Fruit fly (Drosophila melanogaster) whole organism, embryonic: ENCODE data around the gene CG42299.

Experiments
- Asciz ChIP-seq: fragments of 200-800 bp; sonication (Bioruptor generic); optimal IDR thresholded peaks from 2 replicates; lab custom pipeline; 2017; ENCODE audit warnings: missing biosample characterization, mild to moderate bottlenecking, missing genetic modification characterization, missing genetic modification reagents
- BEAF-32 ChIP-seq: fragments of 200-800 bp; sonication (Bioruptor generic); optimal IDR thresholded peaks from 3 replicates; lab custom pipeline; 2017; ENCODE audit warnings: missing biosample characterization, missing genetic modification characterization, mild to moderate bottlenecking, moderate library complexity, missing genetic modification reagents
- CG10147 ChIP-seq: fragments of 200-800 bp; sonication (Bioruptor generic); optimal IDR thresholded peaks from 2 replicates; lab custom pipeline; 2019; ENCODE audit warnings: missing biosample characterization, mild to moderate bottlenecking, missing genetic modification characterization, moderate library complexity
- CG11085 ChIP-seq: fragments of 200-800 bp; sonication (Bioruptor generic); IDR thresholded peaks from 2 replicates; pipeline ENCODE4 v1.3.6; 2022; ENCODE audit warnings: missing biosample characterization, missing genetic modification characterization
- CG11504 ChIP-seq: fragments of 200-800 bp; sonication (Bioruptor generic); optimal IDR thresholded peaks from 3 replicates; lab custom pipeline; 2019; ENCODE audit warnings: missing biosample characterization, mild to moderate bottlenecking, missing genetic modification characterization, moderate library complexity
- CG12104 ChIP-seq: fragments of 200-800 bp; sonication (Bioruptor generic); optimal IDR thresholded peaks from 3 replicates; lab custom pipeline; 2016; ENCODE audit warnings: missing biosample characterization, missing genetic modification characterization
- CG12155 ChIP-seq: fragments of 200-800 bp; sonication (Bioruptor generic); optimal IDR thresholded peaks from 3 replicates; lab custom pipeline; 2016; ENCODE audit warnings: missing biosample characterization, missing genetic modification characterization
- CG12391 ChIP-seq: fragments of 200-800 bp; sonication (Bioruptor generic); optimal IDR thresholded peaks from 3 replicates; lab custom pipeline; 2018; ENCODE audit warnings: missing biosample characterization, mild to moderate bottlenecking, missing genetic modification characterization, moderate library complexity
- CG12659 ChIP-seq: fragments of 200-800 bp; sonication (Bioruptor generic); optimal IDR thresholded peaks from 3 replicates; lab custom pipeline; 2017; ENCODE audit warnings: mild to moderate bottlenecking, missing biosample characterization, missing genetic modification reagents, missing genetic modification characterization
- CG13424 ChIP-seq: fragments of 200-800 bp; sonication (Bioruptor generic); optimal IDR thresholded peaks from 2 replicates; lab custom pipeline; 2019; ENCODE audit warnings: missing biosample characterization, mild to moderate bottlenecking, missing genetic modification characterization, moderate library complexity
- CG13775 ChIP-seq: fragments of 200-800 bp; sonication (Bioruptor generic); optimal IDR thresholded peaks from 3 replicates; lab custom pipeline; 2017; ENCODE audit warnings: missing biosample characterization, mild to moderate bottlenecking, missing genetic modification characterization
- CG14710 ChIP-seq: fragments of 200-800 bp; sonication (Bioruptor generic); optimal IDR thresholded peaks from 3 replicates; lab custom pipeline; 2019; ENCODE audit warnings: missing biosample characterization, mild to moderate bottlenecking, missing genetic modification characterization, moderate library complexity
- CG15601 ChIP-seq: fragments of 200-800 bp; sonication (Bioruptor generic); optimal IDR thresholded peaks from 3 replicates; lab custom pipeline; 2019; ENCODE audit warnings: missing biosample characterization, mild to moderate bottlenecking, missing genetic modification characterization, moderate library complexity
- CG16779 ChIP-seq: fragments of 200-800 bp; sonication (Bioruptor generic); IDR thresholded peaks from 2 replicates; pipeline ENCODE4 v1.3.6; 2022; ENCODE audit warnings: missing biosample characterization, missing genetic modification characterization
- CG2120 ChIP-seq: fragments of 200-800 bp; sonication (Bioruptor generic); optimal IDR thresholded peaks from 3 replicates; lab custom pipeline; 2016; ENCODE audit warnings: missing biosample characterization, missing genetic modification characterization
- CG2889 ChIP-seq: fragments of 200-800 bp; sonication (Bioruptor generic); IDR thresholded peaks from 3 replicates; pipeline ENCODE4 v1.3.6; 2022; ENCODE audit warnings: missing biosample characterization, missing genetic modification characterization
- CG32767 ChIP-seq: fragments of 200-800 bp; sonication (Bioruptor generic); IDR thresholded peaks from 2 replicates; pipeline ENCODE4 v1.3.6; 2022; ENCODE audit warnings: missing biosample characterization, missing genetic modification characterization
- CG4404 ChIP-seq: fragments of 200-800 bp; sonication (Bioruptor generic); IDR thresholded peaks from 2 replicates; pipeline ENCODE4 v1.3.6; 2022; ENCODE audit warnings: missing biosample characterization, missing genetic modification characterization
- CG4820 ChIP-seq: fragments of 200-800 bp; sonication (Bioruptor generic); optimal IDR thresholded peaks from 3 replicates; lab custom pipeline; 2016; ENCODE audit warnings: missing biosample characterization, missing genetic modification characterization
- CG6683 ChIP-seq: fragments of 200-800 bp; sonication (Bioruptor generic); optimal IDR thresholded peaks from 2 replicates; lab custom pipeline; 2017; ENCODE audit warnings: missing biosample characterization, mild to moderate bottlenecking, missing genetic modification characterization, missing genetic modification reagents
- CG8924 ChIP-seq: fragments of 200-800 bp; optimal IDR thresholded peaks from 3 replicates; lab custom pipeline; 2019; ENCODE audit warnings: missing biosample characterization, mild to moderate bottlenecking, missing genetic modification characterization, moderate library complexity
- CG9932 ChIP-seq: fragments of 200-800 bp; sonication (Bioruptor generic); IDR thresholded peaks from 2 replicates; pipeline ENCODE4 v1.3.6; 2022; ENCODE audit warnings: missing biosample characterization, missing genetic modification characterization
- CTCF ChIP-seq: fragments of 200-800 bp; sonication (Bioruptor generic); optimal IDR thresholded peaks from 2 replicates; lab custom pipeline; 2017; ENCODE audit warnings: missing biosample characterization, mild to moderate bottlenecking, missing genetic modification characterization, moderate library complexity
- Fer1 ChIP-seq: fragments of 200-800 bp; sonication (Bioruptor generic); optimal IDR thresholded peaks from 2 replicates; lab custom pipeline; 2017; ENCODE audit warnings: missing biosample characterization, mild to moderate bottlenecking, missing genetic modification characterization
- Mrtf ChIP-seq: fragments of 200-800 bp; sonication (Bioruptor generic); IDR thresholded peaks from 3 replicates; pipeline ENCODE4 v1.3.6; 2022; ENCODE audit warnings: missing biosample characterization, missing genetic modification characterization
- Myb ChIP-seq: fragments of 200-800 bp; sonication (Bioruptor generic); optimal IDR thresholded peaks from 2 replicates; lab custom pipeline; 2016; ENCODE audit warnings: missing biosample characterization, missing genetic modification characterization
- NC2β ChIP-seq: fragments of 200-800 bp; sonication (Bioruptor generic); optimal IDR thresholded peaks from 2 replicates; lab custom pipeline; 2016; ENCODE audit warnings: missing biosample characterization, missing genetic modification characterization
- Rfx ChIP-seq: fragments of 200-800 bp; sonication (Bioruptor generic); IDR thresholded peaks from 2 replicates; pipeline ENCODE4 v1.3.6; 2022; ENCODE audit warnings: missing biosample characterization, missing genetic modification characterization
- Sox102F ChIP-seq: fragments of 200-800 bp; sonication (Bioruptor generic); optimal IDR thresholded peaks from 2 replicates; lab custom pipeline; 2018; ENCODE audit warnings: missing biosample characterization, mild to moderate bottlenecking, missing genetic modification characterization, moderate library complexity
- Vsx1 ChIP-seq: fragments of 200-800 bp; sonication (Bioruptor generic); optimal IDR thresholded peaks from 2 replicates; lab custom pipeline; 2017; ENCODE audit warnings: missing biosample characterization, mild to moderate bottlenecking, missing genetic modification characterization, missing genetic modification reagents
- ac ChIP-seq: fragments of 200-800 bp; sonication (Bioruptor generic); optimal IDR thresholded peaks from 3 replicates; lab custom pipeline; 2017; ENCODE audit warnings: missing biosample characterization, mild to moderate bottlenecking, missing genetic modification characterization
- aop ChIP-seq: fragments of 200-800 bp; sonication (Bioruptor generic); IDR thresholded peaks from 2 replicates; pipeline ENCODE4 v1.3.6; 2022; ENCODE audit warnings: missing biosample characterization, missing genetic modification characterization
- ara ChIP-seq: fragments of 200-800 bp; sonication (Bioruptor generic); IDR thresholded peaks from 2 replicates; pipeline ENCODE4 v1.3.6; 2022; ENCODE audit warnings: missing biosample characterization, missing genetic modification characterization
- bab2 ChIP-seq: fragments of 200-800 bp; sonication (Bioruptor generic); optimal IDR thresholded peaks from 2 replicates; lab custom pipeline; 2016; ENCODE audit warnings: missing biosample characterization, missing genetic modification characterization
- bigmax ChIP-seq: fragments of 200-800 bp; sonication (Bioruptor generic); optimal IDR thresholded peaks from 2 replicates; lab custom pipeline; 2018; ENCODE audit warnings: missing biosample characterization, mild to moderate bottlenecking, missing genetic modification characterization
- da ChIP-seq: fragments of 200-800 bp; sonication (Bioruptor generic); optimal IDR thresholded peaks from 2 replicates; lab custom pipeline; 2016; ENCODE audit warnings: missing biosample characterization, missing genetic modification characterization
- danr ChIP-seq: fragments of 200-800 bp; sonication (Bioruptor generic); IDR thresholded peaks from 2 replicates; pipeline ENCODE4 v1.3.6; 2022; ENCODE audit warnings: missing biosample characterization, missing genetic modification characterization
- eve ChIP-seq, 2 experiments: fragments of >200 bp; optimal IDR thresholded peaks; 2 replicates each; lab custom pipeline; 2017; ENCODE audit warnings: missing biosample characterization in 2 of 2, missing genetic modification characterization in 2 of 2
- gt ChIP-seq: fragments of 200-800 bp; sonication (Bioruptor generic); IDR thresholded peaks from 2 replicates; pipeline ENCODE4 v1.3.6; 2022; ENCODE audit warnings: missing biosample characterization, missing genetic modification characterization
- h ChIP-seq: fragments of >200 bp; optimal IDR thresholded peaks from 2 replicates; lab custom pipeline; 2017
- ham ChIP-seq: fragments of 200-800 bp; sonication (Bioruptor generic); IDR thresholded peaks from 2 replicates; pipeline ENCODE4 v1.3.6; 2022; ENCODE audit warnings: missing biosample characterization, missing genetic modification characterization
- kay ChIP-seq: fragments of 200-800 bp; sonication (Bioruptor generic); optimal IDR thresholded peaks from 2 replicates; lab custom pipeline; 2016; ENCODE audit warnings: missing biosample characterization, missing genetic modification characterization
- klu ChIP-seq: fragments of 200-800 bp; sonication (Bioruptor generic); IDR thresholded peaks from 2 replicates; pipeline ENCODE4 v1.3.6; 2022; ENCODE audit warnings: missing biosample characterization, missing genetic modification characterization
- nau ChIP-seq: fragments of 200-800 bp; sonication (Bioruptor generic); optimal IDR thresholded peaks from 3 replicates; lab custom pipeline; 2017; ENCODE audit warnings: missing biosample characterization, mild to moderate bottlenecking, missing genetic modification characterization, missing genetic modification reagents
- odd ChIP-seq: fragments of 200-800 bp; sonication (Bioruptor generic); optimal IDR thresholded peaks from 2 replicates; lab custom pipeline; 2017; ENCODE audit warnings: missing biosample characterization, mild to moderate bottlenecking, missing genetic modification characterization
- phol ChIP-seq: fragments of 200-800 bp; sonication (Bioruptor generic); optimal IDR thresholded peaks from 3 replicates; lab custom pipeline; 2018; ENCODE audit warnings: missing biosample characterization, mild to moderate bottlenecking, missing genetic modification characterization, moderate library complexity
- pros ChIP-seq: fragments of 200-800 bp; sonication (Bioruptor generic); optimal IDR thresholded peaks from 3 replicates; lab custom pipeline; 2019; ENCODE audit warnings: missing biosample characterization, mild to moderate bottlenecking, missing genetic modification characterization, moderate library complexity
- so ChIP-seq: fragments of 200-800 bp; sonication (Bioruptor generic); IDR thresholded peaks from 3 replicates; pipeline ENCODE4 v1.3.6; 2022; ENCODE audit warnings: missing biosample characterization, missing genetic modification characterization
- stc ChIP-seq: fragments of 200-800 bp; sonication (Bioruptor generic); IDR thresholded peaks from 2 replicates; pipeline ENCODE4 v1.3.6; 2022; ENCODE audit warnings: missing biosample characterization, missing genetic modification characterization
- tgo ChIP-seq: fragments of 200-800 bp; sonication (Bioruptor generic); IDR thresholded peaks from 3 replicates; pipeline ENCODE4 v1.3.6; 2022; ENCODE audit warnings: missing biosample characterization, missing genetic modification characterization
- trh ChIP-seq: fragments of 200-800 bp; sonication (Bioruptor generic); optimal IDR thresholded peaks from 2 replicates; lab custom pipeline; 2016; ENCODE audit warnings: missing biosample characterization, missing genetic modification characterization
- twi ChIP-seq: fragments of 200-800 bp; optimal IDR thresholded peaks from 2 replicates; lab custom pipeline; 2019; ENCODE audit warnings: missing biosample characterization, mild to moderate bottlenecking, missing genetic modification characterization, moderate library complexity
- unpg ChIP-seq: fragments of 200-800 bp; sonication (Bioruptor generic); optimal IDR thresholded peaks from 3 replicates; lab custom pipeline; 2018; ENCODE audit warnings: missing biosample characterization, mild to moderate bottlenecking, missing genetic modification characterization, moderate library complexity
- vfl ChIP-seq: fragments of 200-800 bp; sonication (Bioruptor generic); optimal IDR thresholded peaks from 2 replicates; lab custom pipeline; 2016; ENCODE audit warnings: missing biosample characterization, missing genetic modification characterization

CG42299 gene

dm6 chrX:15578043-15578442 lies 2.6 kb upstream of the CG42299 start, which contains the start of the genes cerv and CG7872 (continued):
- TF ChIP-seq ac (GFP tag; lab: Kevin White, UChicago), result no peak
- peak; percentile 45 for TF ChIP-seq CG12659 (GFP tag; lab: Kevin White, UChicago)
- TF ChIP-seq CG12391 (tag; lab: Kevin White, UChicago), result no peak
- peak; percentile 61 for TF ChIP-seq BEAF-32 (GFP tag; lab: Kevin White, UChicago)
- no peak for TF ChIP-seq da (GFP tag; lab: Kevin White, UChicago)
- TF ChIP-seq bigmax (GFP tag; lab: Kevin White, UChicago), result no peak
- TF ChIP-seq eve (GFP tag; optimal IDR thresholded peaks at IDR 0.05; lab: Kevin White, UChicago), result no peak
- peak; percentile 19 for TF ChIP-seq CTCF
- no peak for TF ChIP-seq tgo (GFP tag; lab: Robert Waterston, UW)
- TF ChIP-seq stc (GFP tag; lab: Robert Waterston, UW), result no peak
- no peak for TF ChIP-seq CG13775 (GFP tag; lab: Kevin White, UChicago)
- TF ChIP-seq CG6683 (GFP tag; lab: Kevin White, UChicago), result no peak
- TF ChIP-seq gt (GFP tag; lab: Robert Waterston, UW), result no peak
- TF ChIP-seq CG4404, result no peak
- TF ChIP-seq Asciz (GFP tag; lab: Kevin White, UChicago), result no peak
- TF ChIP-seq CG12155 (GFP tag; lab: Kevin White, UChicago), result no peak
- no peak for TF ChIP-seq CG9932 (GFP tag; lab: Robert Waterston, UW)
- TF ChIP-seq vfl (GFP tag; lab: Kevin White, UChicago), result no peak
- TF ChIP-seq phol (tag; lab: Kevin White, UChicago), result peak; percentile 36
- no peak for TF ChIP-seq Sox102F (GFP tag; lab: Kevin White, UChicago)
- no peak for TF ChIP-seq ham (GFP tag; lab: Robert Waterston, UW)
- TF ChIP-seq so (GFP tag; lab: Robert Waterston, UW), result no peak
- no peak for TF ChIP-seq CG32767 (GFP tag; lab: Robert Waterston, UW)
- TF ChIP-seq h (lab: Kevin White, UChicago), result no peak
- TF ChIP-seq Mrtf, result no peak
- peak; percentile 9 for TF ChIP-seq CG15601 (tag; lab: Kevin White, UChicago)
- TF ChIP-seq unpg, result no peak
- no peak for TF ChIP-seq CG4820 (GFP tag; lab: Kevin White, UChicago)
- TF ChIP-seq danr (GFP tag; lab: Robert Waterston, UW), result no peak
- TF ChIP-seq CG2889 (GFP tag; lab: Robert Waterston, UW), result no peak
- no peak for TF ChIP-seq CG11085
- peak; percentile 62 for TF ChIP-seq Myb (GFP tag; lab: Kevin White, UChicago)
- no peak for TF ChIP-seq twi
- TF ChIP-seq ara (GFP tag; lab: Robert Waterston, UW), result no peak
- no peak for TF ChIP-seq CG12104 (GFP tag; lab: Kevin White, UChicago)
- peak; percentile 12 for TF ChIP-seq NC2β (GFP tag; lab: Kevin White, UChicago)
- no peak for TF ChIP-seq aop
- no peak for TF ChIP-seq bab2 (GFP tag; lab: Kevin White, UChicago)
- TF ChIP-seq odd (GFP tag; lab: Kevin White, UChicago), result no peak
- no peak for TF ChIP-seq CG11504
- no peak for TF ChIP-seq CG10147 (GFP tag; lab: Kevin White, UChicago)
- TF ChIP-seq pros (GFP tag; lab: Kevin White, UChicago), result no peak
- TF ChIP-seq nau (GFP tag; lab: Kevin White, UChicago), result no peak
- TF ChIP-seq trh (GFP tag; lab: Kevin White, UChicago), result no peak
- TF ChIP-seq CG16779 (GFP tag; lab: Robert Waterston, UW), result no peak
- TF ChIP-seq CG14710 (tag; lab: Kevin White, UChicago), result peak; percentile 60
- no peak for TF ChIP-seq Fer1 (GFP tag; lab: Kevin White, UChicago)
- TF ChIP-seq kay (GFP tag; lab: Kevin White, UChicago), result no peak
- TF ChIP-seq Rfx, result peak; percentile 30; the same call in 1 of the 2 replicates
- no peak for TF ChIP-seq Vsx1 (GFP tag; lab: Kevin White, UChicago)
- TF ChIP-seq CG2120 (GFP tag; lab: Kevin White, UChicago), result no peak
- TF ChIP-seq CG13424 (tag; lab: Kevin White, UChicago), result no peak
- no peak for TF ChIP-seq klu (GFP tag; lab: Robert Waterston, UW)
- no peak for TF ChIP-seq CG8924 (tag; lab: Kevin White, UChicago)
